Fruit fly (Drosophila melanogaster) whole organism, embryonic: ENCODE results near the gene RpS14a.

Experiments used
- Abd-B ChIP-seq: fragments of 200-800 bp; sonication (Bioruptor generic); optimal IDR thresholded peaks from 2 replicates; lab custom pipeline; 2018; ENCODE audit warnings: missing biosample characterization, mild to moderate bottlenecking, missing genetic modification characterization, moderate library complexity
- Ada2b ChIP-seq: fragments of 200-800 bp; sonication (Bioruptor generic); IDR thresholded peaks from 2 replicates; pipeline ENCODE4 v1.3.6; 2022; ENCODE audit warnings: missing biosample characterization, missing genetic modification characterization
- Adf1 ChIP-seq: fragments of 200-800 bp; sonication (Bioruptor generic); IDR thresholded peaks from 2 replicates; pipeline ENCODE4 v1.3.6; 2022; ENCODE audit warnings: missing biosample characterization, missing genetic modification characterization
- Aef1 ChIP-seq: fragments of 200-800 bp; sonication (Bioruptor generic); IDR thresholded peaks from 3 replicates; pipeline ENCODE4 v1.3.6; 2022; ENCODE audit warnings: missing biosample characterization, missing genetic modification characterization
- Asciz ChIP-seq: fragments of 200-800 bp; sonication (Bioruptor generic); optimal IDR thresholded peaks from 2 replicates; lab custom pipeline; 2017; ENCODE audit warnings: missing biosample characterization, mild to moderate bottlenecking, missing genetic modification characterization, missing genetic modification reagents
- C15 ChIP-seq: fragments of 200-800 bp; sonication (Bioruptor generic); IDR thresholded peaks from 3 replicates; pipeline ENCODE4 v1.3.6; 2022; ENCODE audit warnings: missing biosample characterization, missing genetic modification characterization
- CG10209 ChIP-seq: fragments of 200-800 bp; sonication (Bioruptor generic); optimal IDR thresholded peaks from 3 replicates; lab custom pipeline; 2017; ENCODE audit warnings: missing biosample characterization, mild to moderate bottlenecking, missing genetic modification characterization, missing genetic modification reagents
- CG12219 ChIP-seq: fragments of 200-800 bp; sonication (Bioruptor generic); optimal IDR thresholded peaks from 3 replicates; lab custom pipeline; 2018; ENCODE audit warnings: missing biosample characterization, mild to moderate bottlenecking, missing genetic modification characterization
- CG12236 ChIP-seq: fragments of 200-800 bp; sonication (Bioruptor generic); optimal IDR thresholded peaks from 2 replicates; lab custom pipeline; 2016; ENCODE audit warnings: missing biosample characterization, missing genetic modification characterization
- CG12299 ChIP-seq: fragments of 200-800 bp; sonication (Bioruptor generic); optimal IDR thresholded peaks from 2 replicates; lab custom pipeline; 2018; ENCODE audit warnings: missing biosample characterization, mild to moderate bottlenecking, missing genetic modification characterization
- CG1233 ChIP-seq: fragments of 200-800 bp; sonication (Bioruptor generic); optimal IDR thresholded peaks from 4 replicates; lab custom pipeline; 2018; ENCODE audit warnings: missing biosample characterization, mild to moderate bottlenecking, missing genetic modification characterization
- CG12942 ChIP-seq: fragments of 200-800 bp; sonication (Bioruptor generic); optimal IDR thresholded peaks from 3 replicates; lab custom pipeline; 2016; ENCODE audit warnings: missing biosample characterization, missing genetic modification characterization
- CG14014 ChIP-seq: fragments of 200-800 bp; sonication (Bioruptor generic); IDR thresholded peaks from 2 replicates; pipeline ENCODE4 v1.3.6; 2022; ENCODE audit warnings: missing biosample characterization, missing genetic modification characterization
- CG14710 ChIP-seq: fragments of 200-800 bp; sonication (Bioruptor generic); optimal IDR thresholded peaks from 3 replicates; lab custom pipeline; 2019; ENCODE audit warnings: missing biosample characterization, mild to moderate bottlenecking, missing genetic modification characterization, moderate library complexity
- CG15073 ChIP-seq: fragments of 200-800 bp; sonication (Bioruptor generic); optimal IDR thresholded peaks from 2 replicates; lab custom pipeline; 2016; ENCODE audit warnings: missing biosample characterization, missing genetic modification characterization
- CG1647 ChIP-seq: fragments of 200-800 bp; sonication (Bioruptor generic); optimal IDR thresholded peaks from 3 replicates; lab custom pipeline; 2016; ENCODE audit warnings: missing biosample characterization, missing genetic modification characterization
- CG16815 ChIP-seq: fragments of 200-800 bp; sonication (Bioruptor generic); optimal IDR thresholded peaks from 3 replicates; lab custom pipeline; 2017; ENCODE audit warnings: missing biosample characterization, mild to moderate bottlenecking, missing genetic modification characterization
- CG16863 ChIP-seq: fragments of 200-800 bp; sonication (Bioruptor generic); optimal IDR thresholded peaks from 3 replicates; lab custom pipeline; 2016; ENCODE audit warnings: missing biosample characterization, missing genetic modification characterization
- CG18476 ChIP-seq: fragments of 200-800 bp; sonication (Bioruptor generic); optimal IDR thresholded peaks from 2 replicates; lab custom pipeline; 2016; ENCODE audit warnings: missing biosample characterization, mild to moderate bottlenecking, missing genetic modification characterization
- CG18599 ChIP-seq: fragments of 200-800 bp; sonication (Bioruptor generic); optimal IDR thresholded peaks from 3 replicates; lab custom pipeline; 2017; ENCODE audit warnings: missing biosample characterization, missing genetic modification characterization, mild to moderate bottlenecking, moderate library complexity, missing genetic modification reagents
- CG30431 ChIP-seq: fragments of 200-800 bp; sonication (Bioruptor generic); optimal IDR thresholded peaks from 2 replicates; lab custom pipeline; 2017; ENCODE audit warnings: missing biosample characterization, missing genetic modification characterization
- CG34224 ChIP-seq: fragments of 200-800 bp; sonication (Bioruptor generic); IDR thresholded peaks from 3 replicates; pipeline ENCODE4 v1.3.6; 2022; ENCODE audit warnings: missing biosample characterization, missing genetic modification characterization; ENCODE audit not compliant: partially characterized antibody
- CG6175 ChIP-seq: fragments of 200-800 bp; sonication (Bioruptor generic); IDR thresholded peaks from 3 replicates; pipeline ENCODE4 v1.3.6; 2022; ENCODE audit warnings: missing biosample characterization, missing genetic modification characterization
- CG7786 ChIP-seq: fragments of 200-800 bp; sonication (Bioruptor generic); optimal IDR thresholded peaks from 2 replicates; lab custom pipeline; 2016; ENCODE audit warnings: missing biosample characterization, missing genetic modification characterization
- CG8290 ChIP-seq, 3 experiments: fragments of 200-800 bp; sonication (Bioruptor generic); optimal IDR thresholded peaks; 2 replicates each; lab custom pipeline; 2016 to 2019; ENCODE audit warnings: missing biosample characterization in 3 of 3, missing genetic modification characterization in 3 of 3, mild to moderate bottlenecking in 2 of 3, moderate library complexity in 1 of 3
- CG8388 ChIP-seq: fragments of 200-800 bp; sonication (Bioruptor generic); optimal IDR thresholded peaks from 2 replicates; lab custom pipeline; 2019; ENCODE audit warnings: missing biosample characterization, mild to moderate bottlenecking, missing genetic modification characterization, moderate library complexity
- CG9817 ChIP-seq: fragments of 200-800 bp; sonication (Bioruptor generic); optimal IDR thresholded peaks from 2 replicates; lab custom pipeline; 2018; ENCODE audit warnings: missing biosample characterization, mild to moderate bottlenecking, missing genetic modification characterization, moderate library complexity
- CHES-1-like ChIP-seq: fragments of 200-800 bp; sonication (Bioruptor generic); optimal IDR thresholded peaks from 2 replicates; lab custom pipeline; 2016; ENCODE audit warnings: missing biosample characterization, missing genetic modification characterization
- CkIIα-i1 ChIP-seq: fragments of 200-800 bp; sonication (Bioruptor generic); IDR thresholded peaks from 2 replicates; pipeline ENCODE4 v1.3.6; 2022; ENCODE audit warnings: missing biosample characterization, missing genetic modification characterization
- Dp ChIP-seq: fragments of 200-800 bp; sonication (Bioruptor generic); optimal IDR thresholded peaks from 2 replicates; lab custom pipeline; 2018; ENCODE audit warnings: missing biosample characterization, mild to moderate bottlenecking, missing genetic modification characterization, moderate library complexity
- Dref ChIP-seq: fragments of 200-800 bp; sonication (Bioruptor generic); IDR thresholded peaks from 2 replicates; pipeline ENCODE4 v1.3.6; 2022; ENCODE audit warnings: missing biosample characterization, missing genetic modification characterization
- Drgx ChIP-seq: fragments of 200-800 bp; sonication (Bioruptor generic); IDR thresholded peaks from 2 replicates; pipeline ENCODE4 v1.3.6; 2022; ENCODE audit warnings: missing biosample characterization, missing genetic modification characterization
- Elba2 ChIP-seq: fragments of 200-800 bp; sonication (Bioruptor generic); optimal IDR thresholded peaks from 3 replicates; lab custom pipeline; 2016; ENCODE audit warnings: missing biosample characterization, missing genetic modification characterization
- H15 ChIP-seq: fragments of 200-800 bp; sonication (Bioruptor generic); IDR thresholded peaks from 3 replicates; pipeline ENCODE4 v1.3.6; 2022; ENCODE audit warnings: missing biosample characterization, missing genetic modification characterization
- Oli ChIP-seq: fragments of 200-800 bp; sonication (Bioruptor generic); optimal IDR thresholded peaks from 2 replicates; lab custom pipeline; 2018; ENCODE audit warnings: missing biosample characterization, mild to moderate bottlenecking, missing genetic modification characterization, moderate library complexity
- Scr ChIP-seq: fragments of 200-800 bp; sonication (Bioruptor generic); IDR thresholded peaks from 2 replicates; pipeline ENCODE4 v1.3.6; 2022; ENCODE audit warnings: missing biosample characterization, missing genetic modification characterization; ENCODE audit not compliant: partially characterized antibody
- eyg ChIP-seq: fragments of 200-800 bp; sonication (Bioruptor generic); optimal IDR thresholded peaks from 3 replicates; lab custom pipeline; 2016; ENCODE audit warnings: missing biosample characterization, missing genetic modification characterization
- grau ChIP-seq: fragments of 200-800 bp; optimal IDR thresholded peaks from 3 replicates; lab custom pipeline; 2019; ENCODE audit warnings: missing biosample characterization, mild to moderate bottlenecking, missing genetic modification characterization, moderate library complexity
- gro ChIP-seq: fragments of 200-800 bp; sonication (Bioruptor generic); optimal IDR thresholded peaks from 2 replicates; lab custom pipeline; 2016; ENCODE audit warnings: missing biosample characterization, missing genetic modification characterization
- ind ChIP-seq: fragments of 200-800 bp; sonication (Bioruptor generic); optimal IDR thresholded peaks from 3 replicates; lab custom pipeline; 2016; ENCODE audit warnings: missing biosample characterization, missing genetic modification characterization
- lola ChIP-seq, 3 experiments: fragments of >200 bp in 2 of 3; fragments of 200-800 bp in 1 of 3; sonication (Bioruptor generic) in 1 of 3; optimal IDR thresholded peaks; 2 replicates each; lab custom pipeline; 2017 to 2019; ENCODE audit warnings: missing biosample characterization in 3 of 3, missing genetic modification characterization in 3 of 3, mild to moderate bottlenecking in 1 of 3, moderate library complexity in 1 of 3
- mam ChIP-seq: fragments of 200-800 bp; sonication (Bioruptor generic); optimal IDR thresholded peaks from 3 replicates; lab custom pipeline; 2016; ENCODE audit warnings: missing biosample characterization, missing genetic modification characterization
- nerfin-2 ChIP-seq: fragments of 200-800 bp; sonication (Bioruptor generic); IDR thresholded peaks from 2 replicates; pipeline ENCODE4 v1.3.6; 2022; ENCODE audit warnings: missing biosample characterization, missing genetic modification characterization; ENCODE audit not compliant: partially characterized antibody
- otp ChIP-seq: fragments of 200-800 bp; sonication (Bioruptor generic); IDR thresholded peaks from 3 replicates; pipeline ENCODE4, ENCODE4 v1.3.6; 2022; ENCODE audit warnings: missing biosample characterization, missing genetic modification characterization
- p53 ChIP-seq: fragments of 200-800 bp; sonication (Bioruptor generic); optimal IDR thresholded peaks from 2 replicates; lab custom pipeline; 2016; ENCODE audit warnings: missing biosample characterization, missing genetic modification characterization
- psq ChIP-seq: fragments of 200-800 bp; sonication (Bioruptor generic); optimal IDR thresholded peaks from 2 replicates; lab custom pipeline; 2017; ENCODE audit warnings: missing biosample characterization, missing genetic modification characterization
- sr ChIP-seq: fragments of 200-800 bp; sonication (Bioruptor generic); IDR thresholded peaks from 3 replicates; pipeline ENCODE4 v1.3.6; 2022; ENCODE audit warnings: missing biosample characterization, missing genetic modification characterization
- trem ChIP-seq: fragments of 200-800 bp; optimal IDR thresholded peaks from 3 replicates; lab custom pipeline; 2019; ENCODE audit warnings: missing biosample characterization, mild to moderate bottlenecking, missing genetic modification characterization, moderate library complexity
- vvl ChIP-seq: fragments of 200-800 bp; sonication (Bioruptor generic); IDR thresholded peaks from 2 replicates; pipeline ENCODE4 v1.3.6; 2022; ENCODE audit warnings: missing biosample characterization, missing genetic modification characterization
- wdn ChIP-seq: fragments of 200-800 bp; sonication (Bioruptor generic); IDR thresholded peaks from 2 replicates; pipeline ENCODE4 v1.3.6; 2022; ENCODE audit warnings: missing biosample characterization, missing genetic modification characterization

The RpS14a gene

DNA sequence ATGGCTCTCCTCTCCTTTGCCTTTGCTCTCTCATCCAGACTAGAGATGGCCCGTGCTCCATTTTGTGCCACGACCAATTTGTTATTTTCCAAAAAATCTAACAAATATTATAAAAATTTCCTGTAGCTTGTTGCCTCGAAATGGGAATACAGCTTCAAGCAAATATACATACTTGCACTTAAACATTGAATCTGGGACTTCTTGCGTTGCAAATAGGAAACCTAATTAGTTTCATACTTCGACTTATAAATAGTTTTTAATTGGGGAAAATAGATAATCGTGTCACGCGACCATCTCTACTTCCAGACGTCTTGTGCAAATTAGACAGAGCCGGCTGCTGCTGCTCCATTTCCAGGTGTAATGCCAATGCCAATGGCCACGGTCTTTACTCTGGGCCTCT lies 36.9 kb downstream of the RpS14a start (continued):
- TF ChIP-seq Scr (GFP tag; lab: Robert Waterston, UW) (peak; percentile 65), gro (GFP tag; lab: Kevin White, UChicago) (peak; percentile 54), mam (GFP tag; lab: Kevin White, UChicago) (peak; percentile 57), ind (GFP tag; lab: Kevin White, UChicago) (peak; percentile 36), CG12299 (tag; lab: Kevin White, UChicago) (no peak), CG12219 (peak; percentile 33), CHES-1-like (GFP tag; lab: Kevin White, UChicago) (no peak), CG1647 (GFP tag; lab: Kevin White, UChicago) (no peak), Asciz (GFP tag; lab: Kevin White, UChicago) (peak; percentile 10), CkIIα-i1 (no peak), Abd-B (GFP tag; lab: Kevin White, UChicago) (peak; percentile 43), CG1233 (GFP tag; lab: Kevin White, UChicago) (peak; percentile 49), CG14014 (GFP tag; lab: Robert Waterston, UW) (0 out of 2 replicates have a peak, but pooled peaks have one; percentile 25), otp (GFP tag; lab: Robert Waterston, UW) (no peak), CG18599 (GFP tag; lab: Kevin White, UChicago) (peak; percentile 79), eyg (GFP tag; lab: Kevin White, UChicago) (no peak), Dref (GFP tag; lab: Robert Waterston, UW) (no peak), sr (GFP tag; lab: Robert Waterston, UW) (no peak), vvl (GFP tag; lab: Robert Waterston, UW) (no peak; the same call in 1 of the 2 replicates), C15 (GFP tag; lab: Robert Waterston, UW) (no peak), CG34224 (GFP tag; lab: Robert Waterston, UW) (peak; percentile 28; the same call in 1 of the 3 replicates), psq (GFP tag; lab: Kevin White, UChicago) (no peak), Drgx (peak; percentile 69), p53 (GFP tag; lab: Kevin White, UChicago) (no peak), CG10209 (GFP tag; lab: Kevin White, UChicago) (peak; percentile 20), CG16815 (GFP tag; lab: Kevin White, UChicago) (no peak), Oli (peak; percentile 60), H15 (GFP tag; lab: Robert Waterston, UW) (no peak), CG9817 (tag; lab: Kevin White, UChicago) (peak; percentile 57), CG8290 (GFP tag; optimal IDR thresholded peaks at IDR 0.05; lab: Kevin White, UChicago) (no peak), CG8290 (tag; optimal IDR thresholded peaks at IDR 0.05; lab: Kevin White, UChicago) (peak in 1 of 2 experiments; percentile 9), CG16863 (GFP tag; lab: Kevin White, UChicago) (no peak), CG12236 (GFP tag; lab: Kevin White, UChicago) (no peak), trem (tag; lab: Kevin White, UChicago) (peak; percentile 28), wdn (GFP tag; lab: Robert Waterston, UW) (no peak), Adf1 (GFP tag; lab: Robert Waterston, UW) (no peak), CG7786 (GFP tag; lab: Kevin White, UChicago) (peak; percentile 7), Dp (GFP tag; lab: Kevin White, UChicago) (no peak), CG15073 (GFP tag; lab: Kevin White, UChicago) (no peak), nerfin-2 (GFP tag; lab: Robert Waterston, UW) (no peak), CG8388 (no peak), Aef1 (GFP tag; lab: Robert Waterston, UW) (no peak), CG14710 (tag; lab: Kevin White, UChicago) (peak; percentile 38), CG18476 (GFP tag; lab: Kevin White, UChicago) (peak; percentile 6), CG30431 (GFP tag; lab: Kevin White, UChicago) (no peak), grau (tag; lab: Kevin White, UChicago) (peak; percentile 65), CG12942 (GFP tag; lab: Kevin White, UChicago) (no peak), CG6175 (GFP tag; lab: Robert Waterston, UW) (0 out of 3 replicates have a peak, but pooled peaks have one; percentile 26), Elba2 (GFP tag; lab: Kevin White, UChicago) (no peak), Ada2b (no peak), lola (GFP tag; optimal IDR thresholded peaks at IDR 0.05; lab: Kevin White, UChicago) (peak in 1 of 3 experiments; percentile 33)
